Worm (Caenorhabditis elegans): Measurements from ENCODE around the gene K07E3.1.

Gene K07E3.1

DNA sequence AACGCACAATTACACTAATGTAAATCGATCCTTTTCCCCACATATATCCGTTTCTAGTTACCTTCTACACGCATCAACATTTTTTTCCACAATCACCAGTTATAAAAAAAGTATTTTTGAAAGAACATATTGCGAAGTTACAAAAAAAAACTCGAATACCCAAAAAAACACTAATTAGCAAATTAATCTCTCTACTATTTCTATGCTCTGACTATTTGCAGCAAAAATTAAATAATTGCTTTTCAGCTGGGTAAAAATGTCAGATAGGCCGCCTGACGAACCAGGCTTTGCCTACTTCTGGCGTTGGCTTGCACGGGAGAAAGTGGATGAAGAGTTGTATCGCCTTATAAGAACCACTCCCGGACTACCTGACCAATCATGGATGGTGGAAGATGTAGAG lies at the start of gene K07E3.1:
TSS of gene K07E3.1 (plus strand) at position 247 of the 400 bp plus-strand sequence.
- TF ChIP-seq mab-5 (tag; optimal IDR thresholded peaks at IDR 0.05) (no peak), nhr-76 (tag; optimal IDR thresholded peaks at IDR 0.05) (no peak), cnd-1 (tag; optimal IDR thresholded peaks at IDR 0.05) (no peak), unc-62 (GFP tag; optimal IDR thresholded peaks at IDR 0.05) (no peak), M03D4.4 (tag; optimal IDR thresholded peaks at IDR 0.05) (no peak)

DNA sequence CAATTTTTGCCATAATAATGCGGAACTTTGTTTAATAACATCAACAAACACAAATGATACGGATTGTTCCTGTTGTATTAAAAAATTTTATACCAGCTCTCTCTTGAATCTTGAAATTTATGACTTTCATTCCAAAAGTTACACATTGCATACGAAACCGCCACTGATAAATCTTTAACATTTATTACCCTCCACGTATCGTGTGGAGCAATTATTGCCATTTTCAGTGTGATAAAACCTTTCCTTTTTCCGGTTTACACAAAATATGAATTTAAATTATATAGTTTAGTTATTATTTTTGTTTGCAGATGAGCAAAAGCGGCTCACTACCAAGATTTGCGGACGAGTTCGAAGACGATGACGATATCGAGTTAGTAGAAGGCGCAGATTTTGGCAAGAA lies 49.4 kb upstream of the K07E3.1 start, which contains the start of gene C18A11.3:
TSS of gene C18A11.3 (plus strand) at position 301 of the 400 bp plus-strand sequence.
- TF ChIP-seq elt-3 (tag; optimal IDR thresholded peaks at IDR 0.05) (no peak), lin-32 (GFP tag; optimal IDR thresholded peaks at IDR 0.05) (no peak)

DNA sequence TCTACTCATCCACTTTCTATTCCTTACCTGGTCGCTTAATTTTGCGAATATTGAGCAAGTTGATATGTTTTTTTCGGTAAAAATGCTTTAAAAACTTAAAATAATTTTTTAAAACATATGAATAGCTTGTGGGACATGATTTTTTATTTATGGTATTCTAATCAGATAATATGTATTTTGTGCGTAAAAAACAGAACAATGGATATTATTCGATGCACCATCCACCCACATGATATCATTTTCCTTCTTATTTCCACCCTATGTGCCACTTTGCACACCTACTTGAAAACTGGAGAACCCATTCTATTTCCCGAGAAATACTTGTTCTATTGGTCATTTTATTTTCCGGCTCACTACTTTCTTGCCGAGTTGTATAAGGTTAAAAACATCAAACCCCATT lies 43.0 kb upstream of the K07E3.1 start, which contains the start of gene C18A11.2:
TSS of gene C18A11.2 (plus strand) at position 301 of the 400 bp plus-strand sequence.
- TF ChIP-seq bed-3 (GFP tag; optimal IDR thresholded peaks at IDR 0.05) (no peak), cnd-1 (tag; optimal IDR thresholded peaks at IDR 0.05) (no peak), ces-1 (GFP tag; optimal IDR thresholded peaks at IDR 0.05) (no peak), lin-32 (GFP tag; optimal IDR thresholded peaks at IDR 0.05) (no peak), ceh-83 (GFP tag; optimal IDR thresholded peaks at IDR 0.05) (no peak), nhr-237 (tag; optimal IDR thresholded peaks at IDR 0.05) (no peak), nhr-28 (tag; optimal IDR thresholded peaks at IDR 0.05) (no peak), mls-2 (tag; optimal IDR thresholded peaks at IDR 0.05) (no peak), M03D4.4 (tag; optimal IDR thresholded peaks at IDR 0.05) (no peak), mep-1 (tag; optimal IDR thresholded peaks at IDR 0.05) (no peak)

- no peak for TF ChIP-seq cnd-1 (tag; optimal IDR thresholded peaks at IDR 0.05)
- TF ChIP-seq mls-2 (tag; optimal IDR thresholded peaks at IDR 0.05), result no peak
- no peak for TF ChIP-seq unc-39 (tag; optimal IDR thresholded peaks at IDR 0.05)
- TF ChIP-seq ces-1 (GFP tag; optimal IDR thresholded peaks at IDR 0.05), result no peak
- TF ChIP-seq ceh-39 (tag; optimal IDR thresholded peaks at IDR 0.05), result no peak
- TF ChIP-seq nhr-2 (tag; optimal IDR thresholded peaks at IDR 0.05), result no peak
- TF ChIP-seq flh-1 (GFP tag; optimal IDR thresholded peaks at IDR 0.05), result no peak
- TF ChIP-seq blmp-1 (tag; optimal IDR thresholded peaks at IDR 0.05), result no peak
- no peak for TF ChIP-seq hlh-1 (tag; optimal IDR thresholded peaks at IDR 0.05)
- no peak for TF ChIP-seq ztf-11 (tag; optimal IDR thresholded peaks at IDR 0.05)
- TF ChIP-seq mep-1 (tag; optimal IDR thresholded peaks at IDR 0.05), result no peak
- no peak for TF ChIP-seq nhr-237 (tag; optimal IDR thresholded peaks at IDR 0.05)
- TF ChIP-seq tbx-8 (GFP tag; optimal IDR thresholded peaks at IDR 0.05), result no peak
- TF ChIP-seq sem-2 (GFP tag; optimal IDR thresholded peaks at IDR 0.05), result no peak
- no peak for TF ChIP-seq lin-13 (tag; optimal IDR thresholded peaks at IDR 0.05)
- TF ChIP-seq drap-1 (GFP tag; optimal IDR thresholded peaks at IDR 0.05), result no peak
- no peak for TF ChIP-seq ceh-43 (GFP tag; optimal IDR thresholded peaks at IDR 0.05)
These were observed 40.9 kb upstream of the K07E3.1 start, which contains the start of gene C18A11.1 for ce11 chrX:8069293-8069692. Gene C18A11.1, plus strand, starts transcription at chrX:8069328.

DNA sequence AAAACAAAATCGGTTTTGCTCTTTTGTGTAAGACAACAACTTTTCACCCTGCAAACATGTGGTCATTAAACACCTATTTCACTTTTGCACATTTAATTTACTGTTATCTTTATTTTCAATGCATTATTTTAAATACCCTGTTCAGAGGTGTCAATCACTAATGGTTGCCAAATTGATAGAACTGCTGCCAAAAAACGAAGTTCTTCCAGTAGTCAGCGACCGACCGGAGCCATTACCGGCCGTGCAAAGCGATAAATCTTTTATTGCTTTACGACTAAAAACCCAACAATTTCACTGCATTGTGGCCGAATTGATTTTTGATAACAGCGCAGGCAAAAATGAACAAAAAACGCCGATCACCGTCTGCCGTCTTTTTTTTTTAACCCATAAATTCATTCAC lies 35.7 kb upstream of the K07E3.1 start:
- no peak for TF ChIP-seq unc-120 (tag; optimal IDR thresholded peaks at IDR 0.05; ENCODE audit: poor library complexity, severe bottlenecking)
- no peak for TF ChIP-seq drap-1 (GFP tag; optimal IDR thresholded peaks at IDR 0.05)
- TF ChIP-seq nhr-76 (tag; optimal IDR thresholded peaks at IDR 0.05), result no peak
- no peak for TF ChIP-seq ceh-43 (GFP tag; optimal IDR thresholded peaks at IDR 0.05)
- no peak for TF ChIP-seq snpc-4 (tag; optimal IDR thresholded peaks at IDR 0.05)
- no peak for TF ChIP-seq unc-39 (tag; optimal IDR thresholded peaks at IDR 0.05)
- TF ChIP-seq ceh-39 (tag; optimal IDR thresholded peaks at IDR 0.05), result no peak
- no peak for TF ChIP-seq ztf-11 (tag; optimal IDR thresholded peaks at IDR 0.05)
- no peak for TF ChIP-seq lin-13 (tag; optimal IDR thresholded peaks at IDR 0.05)
- TF ChIP-seq nhr-237 (tag; optimal IDR thresholded peaks at IDR 0.05), result no peak
- no peak for TF ChIP-seq nhr-28 (tag; optimal IDR thresholded peaks at IDR 0.05)
- no peak for TF ChIP-seq elt-1 (tag; optimal IDR thresholded peaks at IDR 0.05; ENCODE audit: borderline replicate concordance, insufficient read depth)
- TF ChIP-seq cnd-1 (tag; optimal IDR thresholded peaks at IDR 0.05), result no peak
- TF ChIP-seq M03D4.4 (tag; optimal IDR thresholded peaks at IDR 0.05), result no peak
- TF ChIP-seq tbx-8 (GFP tag; optimal IDR thresholded peaks at IDR 0.05), result no peak
- TF ChIP-seq blmp-1 (tag; optimal IDR thresholded peaks at IDR 0.05), result no peak
- TF ChIP-seq zip-8 (tag; optimal IDR thresholded peaks at IDR 0.05), result no peak
- no peak for TF ChIP-seq ceh-83 (GFP tag; optimal IDR thresholded peaks at IDR 0.05)

DNA sequence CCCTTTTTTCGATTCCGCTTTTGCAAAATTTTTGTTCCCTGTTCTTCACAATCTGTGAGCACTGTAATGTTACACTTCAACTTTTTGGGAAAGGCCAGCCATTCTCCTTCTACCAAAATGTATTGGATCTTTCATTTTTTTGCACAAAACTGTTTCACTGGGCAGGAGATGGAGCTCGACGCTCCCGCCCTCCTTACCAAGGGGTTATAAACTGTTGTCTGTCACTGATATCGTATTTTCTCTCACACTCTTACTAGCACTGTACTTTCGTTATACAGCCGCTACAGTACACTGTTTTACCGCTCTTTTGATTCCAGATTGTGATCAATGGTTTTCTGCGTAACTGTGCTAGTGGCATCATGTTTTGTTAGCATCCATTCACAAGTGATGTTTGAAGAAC lies 32.5 kb upstream of the K07E3.1 start, which contains the start of gene C46F2.1:
TSS of gene C46F2.1 (plus strand) at position 301 of the 400 bp plus-strand sequence.
- no peak for TF ChIP-seq sptf-1 (tag; optimal IDR thresholded peaks at IDR 0.05)
- no peak for TF ChIP-seq elt-3 (tag; optimal IDR thresholded peaks at IDR 0.05)
- TF ChIP-seq zip-8 (tag; optimal IDR thresholded peaks at IDR 0.05), result no peak
- TF ChIP-seq ces-1 (GFP tag; optimal IDR thresholded peaks at IDR 0.05), result no peak
- TF ChIP-seq blmp-1 (tag; optimal IDR thresholded peaks at IDR 0.05), result no peak
- no peak for TF ChIP-seq unc-39 (tag; optimal IDR thresholded peaks at IDR 0.05)
- no peak for TF ChIP-seq tbx-8 (GFP tag; optimal IDR thresholded peaks at IDR 0.05)
- no peak for TF ChIP-seq M03D4.4 (tag; optimal IDR thresholded peaks at IDR 0.05)
- TF ChIP-seq snpc-4 (tag; optimal IDR thresholded peaks at IDR 0.05), result no peak

Measured in whole organism, mixed stage, embryonic.